Fruit fly (Drosophila melanogaster): ENCODE results near the gene hdm.

Gene hdm

dm6 chrX:7935798-7936572 lies 16.1 kb upstream of the hdm start, which contains the start of gene Ubr3 (continued):
- TF ChIP-seq fd96Cb (tag; optimal IDR thresholded peaks at IDR 0.05) (no peak), CG9727 (GFP tag; optimal IDR thresholded peaks at IDR 0.05) (no peak), CG9437 (GFP tag; optimal IDR thresholded peaks at IDR 0.05) (no peak), CG15514 (GFP tag; optimal IDR thresholded peaks at IDR 0.05) (peak; percentile 37), CG10267 (tag; optimal IDR thresholded peaks at IDR 0.05) (no peak), CG8089 (GFP tag; optimal IDR thresholded peaks at IDR 0.05) (no peak), unc-4 (GFP tag; IDR thresholded peaks at IDR 0.05; ENCODE audit: partially characterized antibody) (peak; percentile 68), Atf6 (GFP tag; IDR thresholded peaks at IDR 0.05) (no peak), nmo (GFP tag; optimal IDR thresholded peaks at IDR 0.05) (peak; percentile 34), yki (optimal IDR thresholded peaks at IDR 0.05) (no peak), Hr39 (optimal IDR thresholded peaks at IDR 0.05) (no peak), CG10979 (tag; optimal IDR thresholded peaks at IDR 0.05) (no peak), CG12299 (tag; optimal IDR thresholded peaks at IDR 0.05) (peak; percentile 23), CG4328 (GFP tag; optimal IDR thresholded peaks at IDR 0.05) (no peak), CG6654 (GFP tag; optimal IDR thresholded peaks at IDR 0.05) (no peak), twi (tag; optimal IDR thresholded peaks at IDR 0.05) (no peak), CG11247 (GFP tag; IDR thresholded peaks at IDR 0.05) (no peak), CG12942 (GFP tag; optimal IDR thresholded peaks at IDR 0.05) (no peak), CG1792 (GFP tag; optimal IDR thresholded peaks at IDR 0.05) (no peak), hb (GFP tag; IDR thresholded peaks at IDR 0.05; ENCODE audit: partially characterized antibody) (peak; percentile 76), CG1602 (GFP tag; optimal IDR thresholded peaks at IDR 0.05) (no peak), CG8290 (GFP tag; optimal IDR thresholded peaks at IDR 0.05) (no peak), CG8290 (tag; optimal IDR thresholded peaks at IDR 0.05) (peak in 1 of 2 experiments; percentile 59), Lhr (GFP tag; optimal IDR thresholded peaks at IDR 0.05) (no peak), CG8924 (tag; optimal IDR thresholded peaks at IDR 0.05) (peak; percentile 19), CG6683 (GFP tag; optimal IDR thresholded peaks at IDR 0.05) (peak; percentile 29), cwo (GFP tag; optimal IDR thresholded peaks at IDR 0.05) (no peak), CG14965 (GFP tag; optimal IDR thresholded peaks at IDR 0.05; ENCODE audit: borderline replicate concordance) (no peak), ac (GFP tag; optimal IDR thresholded peaks at IDR 0.05) (no peak), CG4282 (GFP tag; optimal IDR thresholded peaks at IDR 0.05) (no peak), CG12104 (GFP tag; optimal IDR thresholded peaks at IDR 0.05) (no peak), CG6175 (GFP tag; IDR thresholded peaks at IDR 0.05) (peak; percentile 90), amos (GFP tag; IDR thresholded peaks at IDR 0.05; ENCODE audit: partially characterized antibody) (peak; percentile 84), fu2 (GFP tag; optimal IDR thresholded peaks at IDR 0.05) (no peak), Sry-β (GFP tag; optimal IDR thresholded peaks at IDR 0.05) (no peak), Hsf (GFP tag; optimal IDR thresholded peaks at IDR 0.05) (no peak), en (GFP tag; optimal IDR thresholded peaks at IDR 0.05) (no peak), phol (tag; optimal IDR thresholded peaks at IDR 0.05) (peak; percentile 20), CG7839 (tag; optimal IDR thresholded peaks at IDR 0.05) (peak; percentile 5), lab (GFP tag; optimal IDR thresholded peaks at IDR 0.05) (peak; percentile 47), CG3838 (GFP tag; optimal IDR thresholded peaks at IDR 0.05) (no peak), hbn (GFP tag; IDR thresholded peaks at IDR 0.05; ENCODE audit: partially characterized antibody) (peak; percentile 42; the same call in 1 of the 2 replicates), sim (GFP tag; IDR thresholded peaks at IDR 0.05) (no peak), jumu (GFP tag; optimal IDR thresholded peaks at IDR 0.05) (no peak), CG10274 (GFP tag; optimal IDR thresholded peaks at IDR 0.05) (no peak), CG15696 (tag; optimal IDR thresholded peaks at IDR 0.05) (no peak), Bteb2 (GFP tag; optimal IDR thresholded peaks at IDR 0.05) (no peak), CG7987 (GFP tag; optimal IDR thresholded peaks at IDR 0.05) (no peak), CG12155 (GFP tag; optimal IDR thresholded peaks at IDR 0.05) (no peak), esg (GFP tag; conservative IDR thresholded peaks at IDR 0.05) (no peak)
